Fruit fly (Drosophila melanogaster): ENCODE data around the gene CG17328.

Gene CG17328

dm6 chr2L:16285692-16286359, 13.9 kb upstream of the CG17328 start (continued):
- TF ChIP-seq CG9437 (GFP tag; optimal IDR thresholded peaks at IDR 0.05) (peak; percentile 56), Six4 (GFP tag; optimal IDR thresholded peaks at IDR 0.05) (peak; percentile 91), cg (GFP tag; optimal IDR thresholded peaks at IDR 0.05) (no peak), cas (GFP tag; IDR thresholded peaks at IDR 0.05) (no peak), CG30431 (GFP tag; optimal IDR thresholded peaks at IDR 0.05) (peak; percentile 87), Optix (GFP tag; IDR thresholded peaks at IDR 0.05) (no peak), tio (GFP tag; optimal IDR thresholded peaks at IDR 0.05) (peak; percentile 81), CG11085 (GFP tag; IDR thresholded peaks at IDR 0.05) (no peak), Stat92E (GFP tag; optimal IDR thresholded peaks at IDR 0.05) (no peak), Scr (GFP tag; IDR thresholded peaks at IDR 0.05; ENCODE audit: partially characterized antibody) (no peak), CG7963 (GFP tag; IDR thresholded peaks at IDR 0.05; ENCODE audit: partially characterized antibody) (no peak), Tbp (GFP tag; optimal IDR thresholded peaks at IDR 0.05) (no peak), trh (GFP tag; optimal IDR thresholded peaks at IDR 0.05) (peak; percentile 74), CG6689 (GFP tag; IDR thresholded peaks at IDR 0.05) (no peak), CG16779 (GFP tag; IDR thresholded peaks at IDR 0.05) (no peak), CG10431 (GFP tag; optimal IDR thresholded peaks at IDR 0.05) (peak; percentile 65), CG3163 (GFP tag; optimal IDR thresholded peaks at IDR 0.05) (peak; percentile 68), mam (GFP tag; optimal IDR thresholded peaks at IDR 0.05) (peak; percentile 91), CG17829 (tag; optimal IDR thresholded peaks at IDR 0.05) (peak; percentile 89), CG3407 (GFP tag; optimal IDR thresholded peaks at IDR 0.05) (peak; percentile 59), CG2199 (GFP tag; IDR thresholded peaks at IDR 0.05) (no peak), wek (GFP tag; optimal IDR thresholded peaks at IDR 0.05) (peak; percentile 68), CG12299 (tag; optimal IDR thresholded peaks at IDR 0.05) (peak; percentile 70), ttk (GFP tag; IDR thresholded peaks at IDR 0.05) (no peak), CG9817 (tag; optimal IDR thresholded peaks at IDR 0.05) (peak; percentile 82), NC2α (GFP tag; optimal IDR thresholded peaks at IDR 0.05) (peak; percentile 47), CG4404 (GFP tag; IDR thresholded peaks at IDR 0.05) (no peak), B-H1 (GFP tag; IDR thresholded peaks at IDR 0.05) (no peak), CG16815 (GFP tag; optimal IDR thresholded peaks at IDR 0.05) (peak; percentile 78), CG14710 (tag; optimal IDR thresholded peaks at IDR 0.05) (peak; percentile 79), cad (GFP tag; optimal IDR thresholded peaks at IDR 0.05) (no peak), CG2120 (GFP tag; optimal IDR thresholded peaks at IDR 0.05) (peak; percentile 88), TFAM (GFP tag; optimal IDR thresholded peaks at IDR 0.05) (peak; percentile 63), CG4854 (GFP tag; optimal IDR thresholded peaks at IDR 0.05) (peak; percentile 82), Eip74EF (GFP tag; optimal IDR thresholded peaks at IDR 0.05) (peak in 1 of 2 experiments; percentile 77), CG14050 (GFP tag; IDR thresholded peaks at IDR 0.05) (no peak), CG14667 (GFP tag; IDR thresholded peaks at IDR 0.05) (no peak), HmgD (GFP tag; optimal IDR thresholded peaks at IDR 0.05) (peak; percentile 78), CG17361 (GFP tag; IDR thresholded peaks at IDR 0.05) (no peak), CG18619 (GFP tag; optimal IDR thresholded peaks at IDR 0.05) (peak; percentile 80), CG8388 (GFP tag; optimal IDR thresholded peaks at IDR 0.05) (peak; percentile 84), CG12391 (tag; optimal IDR thresholded peaks at IDR 0.05) (peak; percentile 90), CG13287 (GFP tag; IDR thresholded peaks at IDR 0.05; ENCODE audit: partially characterized antibody) (no peak), ATbp (GFP tag; optimal IDR thresholded peaks at IDR 0.05) (peak; percentile 83), Atf3 (GFP tag; optimal IDR thresholded peaks at IDR 0.05) (peak; percentile 74), sens (GFP tag) (peak; percentile 98), Ravus (GFP tag; IDR thresholded peaks at IDR 0.05) (no peak), fu2 (GFP tag; optimal IDR thresholded peaks at IDR 0.05) (peak; percentile 80), CG3847 (GFP tag; IDR thresholded peaks at IDR 0.05) (no peak), nmo (GFP tag; optimal IDR thresholded peaks at IDR 0.05) (peak; percentile 90)

All from whole organism, embryonic.